Fruit fly (Drosophila melanogaster) whole organism, embryonic: Measurements from ENCODE around the gene CG33514.

Source experiments
- B-H2 ChIP-seq: fragments of 200-800 bp; sonication (Bioruptor generic); optimal IDR thresholded peaks from 2 replicates; lab custom pipeline; 2018; ENCODE audit warnings: missing biosample characterization, mild to moderate bottlenecking, missing genetic modification characterization
- CG10267 ChIP-seq: fragments of 200-800 bp; sonication (Bioruptor generic); optimal IDR thresholded peaks from 2 replicates; lab custom pipeline; 2018; ENCODE audit warnings: missing biosample characterization, mild to moderate bottlenecking, missing genetic modification characterization, moderate library complexity
- CG10654 ChIP-seq: fragments of 200-800 bp; sonication (Bioruptor generic); optimal IDR thresholded peaks from 2 replicates; lab custom pipeline; 2016; ENCODE audit warnings: missing biosample characterization, missing genetic modification characterization
- CG11456 ChIP-seq: fragments of 200-800 bp; sonication (Bioruptor generic); IDR thresholded peaks from 3 replicates; pipeline ENCODE4 v1.3.6; 2022; ENCODE audit warnings: missing biosample characterization, missing genetic modification characterization
- CG16863 ChIP-seq: fragments of 200-800 bp; sonication (Bioruptor generic); optimal IDR thresholded peaks from 3 replicates; lab custom pipeline; 2016; ENCODE audit warnings: missing biosample characterization, missing genetic modification characterization
- CG17361 ChIP-seq: fragments of 200-800 bp; sonication (Bioruptor generic); IDR thresholded peaks from 3 replicates; pipeline ENCODE4 v1.3.6; 2022; ENCODE audit warnings: missing biosample characterization, missing genetic modification characterization
- CG17802 ChIP-seq: fragments of 200-800 bp; sonication (Bioruptor generic); optimal IDR thresholded peaks from 2 replicates; lab custom pipeline; 2018; ENCODE audit warnings: missing biosample characterization, mild to moderate bottlenecking, missing genetic modification characterization, moderate library complexity
- CG2875 ChIP-seq: fragments of 200-800 bp; sonication (Bioruptor generic); optimal IDR thresholded peaks from 2 replicates; lab custom pipeline; 2017; ENCODE audit warnings: missing biosample characterization, mild to moderate bottlenecking, missing genetic modification characterization, missing genetic modification reagents
- CG30403 ChIP-seq: fragments of 200-800 bp; sonication (Bioruptor generic); optimal IDR thresholded peaks from 3 replicates; lab custom pipeline; 2016; ENCODE audit warnings: missing biosample characterization, missing genetic modification characterization
- CG31365 ChIP-seq: fragments of 200-800 bp; sonication (Bioruptor generic); optimal IDR thresholded peaks from 2 replicates; lab custom pipeline; 2018; ENCODE audit warnings: missing biosample characterization, mild to moderate bottlenecking, missing genetic modification characterization
- CG31388 ChIP-seq: fragments of 200-800 bp; sonication (Bioruptor generic); optimal IDR thresholded peaks from 2 replicates; lab custom pipeline; 2016; ENCODE audit warnings: missing biosample characterization, missing genetic modification characterization
- CG32767 ChIP-seq: fragments of 200-800 bp; sonication (Bioruptor generic); IDR thresholded peaks from 2 replicates; pipeline ENCODE4 v1.3.6; 2022; ENCODE audit warnings: missing biosample characterization, missing genetic modification characterization
- CG33213 ChIP-seq: fragments of 200-800 bp; sonication (Bioruptor generic); optimal IDR thresholded peaks from 3 replicates; lab custom pipeline; 2016; ENCODE audit warnings: missing biosample characterization, missing genetic modification characterization
- CG3407 ChIP-seq: fragments of 200-800 bp; sonication (Bioruptor generic); optimal IDR thresholded peaks from 2 replicates; lab custom pipeline; 2018; ENCODE audit warnings: missing biosample characterization, mild to moderate bottlenecking, missing genetic modification characterization
- CG3847 ChIP-seq: fragments of 200-800 bp; sonication (Bioruptor generic); IDR thresholded peaks from 2 replicates; pipeline ENCODE4 v1.3.6; 2022; ENCODE audit warnings: missing biosample characterization, missing genetic modification characterization
- CG4820 ChIP-seq: fragments of 200-800 bp; sonication (Bioruptor generic); optimal IDR thresholded peaks from 3 replicates; lab custom pipeline; 2016; ENCODE audit warnings: missing biosample characterization, missing genetic modification characterization
- CG6175 ChIP-seq: fragments of 200-800 bp; sonication (Bioruptor generic); IDR thresholded peaks from 3 replicates; pipeline ENCODE4 v1.3.6; 2022; ENCODE audit warnings: missing biosample characterization, missing genetic modification characterization
- CG6683 ChIP-seq: fragments of 200-800 bp; sonication (Bioruptor generic); optimal IDR thresholded peaks from 2 replicates; lab custom pipeline; 2017; ENCODE audit warnings: missing biosample characterization, mild to moderate bottlenecking, missing genetic modification characterization, missing genetic modification reagents
- CG7928 ChIP-seq: fragments of 200-800 bp; sonication (Bioruptor generic); optimal IDR thresholded peaks from 2 replicates; lab custom pipeline; 2017; ENCODE audit warnings: missing biosample characterization, mild to moderate bottlenecking, missing genetic modification characterization
- CG7963 ChIP-seq: fragments of 200-800 bp; sonication (Bioruptor generic); IDR thresholded peaks from 3 replicates; pipeline ENCODE4 v1.3.6; 2022; ENCODE audit warnings: missing biosample characterization, missing genetic modification characterization; ENCODE audit not compliant: partially characterized antibody
- CG8290 ChIP-seq, 3 experiments: fragments of 200-800 bp; sonication (Bioruptor generic); optimal IDR thresholded peaks; 2 replicates each; lab custom pipeline; 2016 to 2019; ENCODE audit warnings: missing biosample characterization in 3 of 3, missing genetic modification characterization in 3 of 3, mild to moderate bottlenecking in 2 of 3, moderate library complexity in 1 of 3
- CG8388 ChIP-seq: fragments of 200-800 bp; sonication (Bioruptor generic); optimal IDR thresholded peaks from 2 replicates; lab custom pipeline; 2019; ENCODE audit warnings: missing biosample characterization, mild to moderate bottlenecking, missing genetic modification characterization, moderate library complexity
- CG9215 ChIP-seq: fragments of 200-800 bp; sonication (Bioruptor generic); IDR thresholded peaks from 2 replicates; pipeline ENCODE4 v1.3.6; 2022; ENCODE audit warnings: missing biosample characterization, missing genetic modification characterization
- CG9797 ChIP-seq: fragments of 200-800 bp; sonication (Bioruptor generic); optimal IDR thresholded peaks from 3 replicates; lab custom pipeline; 2018; ENCODE audit warnings: missing biosample characterization, mild to moderate bottlenecking, missing genetic modification characterization
- Dref ChIP-seq: fragments of 200-800 bp; sonication (Bioruptor generic); IDR thresholded peaks from 2 replicates; pipeline ENCODE4 v1.3.6; 2022; ENCODE audit warnings: missing biosample characterization, missing genetic modification characterization
- ERR ChIP-seq: fragments of 200-800 bp; sonication (Bioruptor generic); optimal IDR thresholded peaks from 2 replicates; lab custom pipeline; 2016; ENCODE audit warnings: missing biosample characterization, missing genetic modification characterization
- HLHmδ ChIP-seq: fragments of 200-800 bp; sonication (Bioruptor generic); optimal IDR thresholded peaks from 2 replicates; lab custom pipeline; 2018; ENCODE audit warnings: missing biosample characterization, mild to moderate bottlenecking, missing genetic modification characterization, moderate library complexity
- Hr51 ChIP-seq, 2 experiments: fragments of 200-800 bp; sonication (Bioruptor generic); optimal IDR thresholded peaks; 2 replicates in 1 of 2; 3 replicates in 1 of 2; lab custom pipeline; 2016 to 2018; ENCODE audit warnings: missing biosample characterization in 2 of 2, missing genetic modification characterization in 2 of 2, mild to moderate bottlenecking in 1 of 2, moderate library complexity in 1 of 2
- Hsf ChIP-seq: fragments of 200-800 bp; sonication (Bioruptor generic); optimal IDR thresholded peaks from 3 replicates; lab custom pipeline; 2016; ENCODE audit warnings: missing biosample characterization, missing genetic modification characterization
- MESR4 ChIP-seq: fragments of 200-800 bp; sonication (Bioruptor generic); optimal IDR thresholded peaks from 2 replicates; lab custom pipeline; 2018; ENCODE audit warnings: missing biosample characterization, mild to moderate bottlenecking, missing genetic modification characterization, moderate library complexity
- Mrtf ChIP-seq: fragments of 200-800 bp; sonication (Bioruptor generic); IDR thresholded peaks from 3 replicates; pipeline ENCODE4 v1.3.6; 2022; ENCODE audit warnings: missing biosample characterization, missing genetic modification characterization
- NC2α ChIP-seq: fragments of 200-800 bp; sonication (Bioruptor generic); optimal IDR thresholded peaks from 2 replicates; lab custom pipeline; 2016; ENCODE audit warnings: missing biosample characterization, missing genetic modification characterization
- NK7.1 ChIP-seq: fragments of 200-800 bp; sonication (Bioruptor generic); optimal IDR thresholded peaks from 3 replicates; lab custom pipeline; 2016; ENCODE audit warnings: missing biosample characterization, missing genetic modification characterization
- Poxn ChIP-seq: fragments of 200-800 bp; sonication (Bioruptor generic); IDR thresholded peaks from 2 replicates; pipeline ENCODE4 v1.3.6; 2022; ENCODE audit warnings: missing biosample characterization, missing genetic modification characterization
- Sin3A ChIP-seq: fragments of >200 bp; optimal IDR thresholded peaks from 2 replicates; lab custom pipeline; 2018
- Usf ChIP-seq: fragments of 200-800 bp; sonication (Bioruptor generic); optimal IDR thresholded peaks from 2 replicates; lab custom pipeline; 2017; ENCODE audit warnings: missing genotype, missing biosample characterization, missing genetic modification characterization
- chinmo ChIP-seq: fragments of 200-800 bp; sonication (Bioruptor generic); IDR thresholded peaks from 4 replicates; pipeline ENCODE4 v1.3.6; 2022; ENCODE audit warnings: missing biosample characterization, missing genetic modification characterization; ENCODE audit not compliant: partially characterized antibody
- chn ChIP-seq: fragments of 200-800 bp; sonication (Bioruptor generic); optimal IDR thresholded peaks from 2 replicates; lab custom pipeline; 2016; ENCODE audit warnings: missing biosample characterization, missing genetic modification characterization
- disco-r ChIP-seq: fragments of 200-800 bp; sonication (Bioruptor generic); optimal IDR thresholded peaks from 2 replicates; lab custom pipeline; 2016; ENCODE audit warnings: missing biosample characterization, missing genetic modification characterization
- hb ChIP-seq: fragments of 200-800 bp; sonication (Bioruptor generic); IDR thresholded peaks from 3 replicates; pipeline ENCODE4 v1.3.6; 2022; ENCODE audit warnings: missing biosample characterization, missing genetic modification characterization; ENCODE audit not compliant: partially characterized antibody
- lola ChIP-seq, 3 experiments: fragments of >200 bp in 2 of 3; fragments of 200-800 bp in 1 of 3; sonication (Bioruptor generic) in 1 of 3; optimal IDR thresholded peaks; 2 replicates each; lab custom pipeline; 2017 to 2019; ENCODE audit warnings: missing biosample characterization in 3 of 3, missing genetic modification characterization in 3 of 3, mild to moderate bottlenecking in 1 of 3, moderate library complexity in 1 of 3
- lov ChIP-seq, 2 experiments: fragments of 200-800 bp in 1 of 2; fragments of >200 bp in 1 of 2; sonication (Bioruptor generic) in 1 of 2; IDR thresholded peaks in 1 of 2; optimal IDR thresholded peaks in 1 of 2; 2 replicates in 1 of 2; 3 replicates in 1 of 2; pipeline versions ENCODE4 v1.3.6 to Lab custom; 2017 to 2022; ENCODE audit warnings: missing biosample characterization in 1 of 2, missing genetic modification characterization in 1 of 2
- mam ChIP-seq: fragments of 200-800 bp; sonication (Bioruptor generic); optimal IDR thresholded peaks from 3 replicates; lab custom pipeline; 2016; ENCODE audit warnings: missing biosample characterization, missing genetic modification characterization
- pum ChIP-seq: fragments of 200-800 bp; sonication (Bioruptor generic); optimal IDR thresholded peaks from 2 replicates; lab custom pipeline; 2016; ENCODE audit warnings: missing biosample characterization, missing genetic modification characterization
- scrt ChIP-seq: fragments of 200-800 bp; sonication (Bioruptor generic); optimal IDR thresholded peaks from 2 replicates; lab custom pipeline; 2018; ENCODE audit warnings: missing biosample characterization, mild to moderate bottlenecking, missing genetic modification characterization, moderate library complexity
- sima ChIP-seq: fragments of 200-800 bp; sonication (Bioruptor generic); optimal IDR thresholded peaks from 2 replicates; lab custom pipeline; 2016; ENCODE audit warnings: missing biosample characterization, missing genetic modification characterization
- trh ChIP-seq: fragments of 200-800 bp; sonication (Bioruptor generic); optimal IDR thresholded peaks from 2 replicates; lab custom pipeline; 2016; ENCODE audit warnings: missing biosample characterization, missing genetic modification characterization
- unc-4 ChIP-seq: fragments of 200-800 bp; sonication (Bioruptor generic); IDR thresholded peaks from 2 replicates; pipeline ENCODE4 v1.3.6; 2022; ENCODE audit warnings: missing biosample characterization, missing genetic modification characterization; ENCODE audit not compliant: partially characterized antibody

CG33514 gene

DNA sequence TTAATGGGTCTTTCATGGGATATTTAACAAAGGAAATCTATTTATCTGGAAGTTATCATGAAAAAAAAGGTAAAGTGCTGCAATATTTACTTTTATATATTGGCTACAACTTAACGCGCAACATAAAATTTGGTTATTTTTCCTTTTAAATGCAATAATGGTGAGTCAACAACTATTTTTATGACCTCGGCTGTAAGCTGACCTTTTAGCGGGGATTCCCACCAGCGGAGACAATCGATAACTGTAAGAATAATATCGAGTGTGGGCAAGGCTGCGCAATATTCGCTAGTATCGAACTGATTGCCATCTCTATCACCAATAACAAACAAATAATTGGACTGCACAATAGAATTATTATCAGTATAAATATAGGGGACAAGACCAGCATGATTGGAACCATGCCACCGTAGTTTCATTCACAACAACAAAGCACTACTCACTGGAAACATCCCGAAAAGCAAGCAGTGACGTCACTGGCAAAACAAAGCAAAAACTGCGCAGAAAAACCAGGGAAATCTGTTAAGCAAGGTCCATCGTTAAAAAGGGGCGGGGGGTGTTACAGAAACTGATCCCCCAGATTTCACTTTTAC, 38.0 kb downstream of the CG33514 start, which contains the start of gene Syx17 (continued):
- TF ChIP-seq hb (peak; percentile 72), B-H2 (GFP tag; lab: Kevin White, UChicago) (peak; percentile 81), Sin3A (lab: Kevin White, UChicago) (peak; percentile 53), CG3407 (GFP tag; lab: Kevin White, UChicago) (no peak), CG8290 (GFP tag; optimal IDR thresholded peaks at IDR 0.05; lab: Kevin White, UChicago) (peak; percentile 50), CG8290 (tag; optimal IDR thresholded peaks at IDR 0.05; lab: Kevin White, UChicago) (peak in 1 of 2 experiments; percentile 92), chinmo (GFP tag; lab: Robert Waterston, UW) (peak; percentile 81; the same call in 1 of the 4 replicates), CG2875 (GFP tag; lab: Kevin White, UChicago) (peak; percentile 16), CG4820 (peak; percentile 21)

- no peak for TF ChIP-seq CG3847
- no peak for TF ChIP-seq CG31365 (tag; lab: Kevin White, UChicago)
- no peak for TF ChIP-seq CG9215 (GFP tag; lab: Robert Waterston, UW)
- TF ChIP-seq CG11456 (GFP tag; lab: Robert Waterston, UW) = no peak
- no peak for TF ChIP-seq Hsf (GFP tag; lab: Kevin White, UChicago)
- TF ChIP-seq CG7963 (GFP tag; lab: Robert Waterston, UW) = no peak; the same call in 2 of the 3 replicates
- no peak for TF ChIP-seq HLHmδ (GFP tag; lab: Kevin White, UChicago)
- TF ChIP-seq CG6683 = no peak
- no peak for TF ChIP-seq sima
- TF ChIP-seq CG8388 (GFP tag; lab: Kevin White, UChicago) = no peak
- TF ChIP-seq NC2α (GFP tag; lab: Kevin White, UChicago) = no peak
- no peak for TF ChIP-seq Poxn
- TF ChIP-seq chn (GFP tag; lab: Kevin White, UChicago) = no peak
- no peak for TF ChIP-seq CG16863 (GFP tag; lab: Kevin White, UChicago)
- no peak for TF ChIP-seq CG8290 (GFP tag; optimal IDR thresholded peaks at IDR 0.05; lab: Kevin White, UChicago)
- TF ChIP-seq CG8290 (tag; optimal IDR thresholded peaks at IDR 0.05; lab: Kevin White, UChicago) = no peak
- no peak for TF ChIP-seq CG17802 (tag; lab: Kevin White, UChicago)
- no peak for TF ChIP-seq Usf (GFP tag; lab: Kevin White, UChicago)
- TF ChIP-seq scrt (GFP tag; lab: Kevin White, UChicago) = no peak
- TF ChIP-seq CG7928 = peak; percentile 84
- TF ChIP-seq MESR4 (GFP tag; lab: Kevin White, UChicago) = peak; percentile 74
- no peak for TF ChIP-seq disco-r (GFP tag; lab: Kevin White, UChicago)
- peak; percentile 82 for TF ChIP-seq unc-4 (GFP tag; lab: Robert Waterston, UW)
- no peak for TF ChIP-seq lola (GFP tag; optimal IDR thresholded peaks at IDR 0.05; lab: Kevin White, UChicago)
- TF ChIP-seq CG9797 = no peak
- peak; percentile 93 for TF ChIP-seq Dref (GFP tag; lab: Robert Waterston, UW)
- no peak for TF ChIP-seq CG33213 (GFP tag; lab: Kevin White, UChicago)
- no peak for TF ChIP-seq CG10654 (GFP tag; lab: Kevin White, UChicago)
- no peak for TF ChIP-seq CG30403 (GFP tag; lab: Kevin White, UChicago)
- no peak for TF ChIP-seq mam (GFP tag; lab: Kevin White, UChicago)
- peak in 1 of 2 experiments; percentile 3 for TF ChIP-seq Hr51 (GFP tag; optimal IDR thresholded peaks at IDR 0.05; lab: Kevin White, UChicago)
- TF ChIP-seq Mrtf = no peak
- TF ChIP-seq pum = no peak
- no peak for TF ChIP-seq ERR
- TF ChIP-seq trh = no peak
- no peak for TF ChIP-seq CG17361 (GFP tag; lab: Robert Waterston, UW)
- no peak for TF ChIP-seq CG10267 (tag; lab: Kevin White, UChicago)
- no peak for TF ChIP-seq CG31388 (GFP tag; lab: Kevin White, UChicago)
- no peak for TF ChIP-seq lov (optimal IDR thresholded peaks at IDR 0.05; lab: Kevin White, UChicago)
- TF ChIP-seq lov (GFP tag; IDR thresholded peaks at IDR 0.05; lab: Robert Waterston, UW) = no peak
- TF ChIP-seq CG6175 (GFP tag; lab: Robert Waterston, UW) = no peak
- no peak for TF ChIP-seq NK7.1
- TF ChIP-seq CG32767 (GFP tag; lab: Robert Waterston, UW) = no peak
These were observed 40.7 kb downstream of the CG33514 start, which contains the start of gene CG15019 for dm6 chr3L:4405922-4406321. Gene CG15019, minus strand, starts transcription at chr3L:4406059.
